Worm (Caenorhabditis elegans) whole organism, late embryonic: ENCODE results near the gene F38C2.7.

Source experiments
- C08G9.2 ChIP-seq: sonication (generic microtip); optimal IDR thresholded peaks from 2 replicates; lab custom pipeline; 2016; ENCODE audit warnings: mild to moderate bottlenecking, missing genetic modification characterization, moderate library complexity, missing compliant biosample characterization
- T23F11.4 ChIP-seq: fragments of 200-800 bp; sonication (Bioruptor generic); optimal IDR thresholded peaks from 2 replicates; lab custom pipeline; 2018; ENCODE audit warnings: mild to moderate bottlenecking, missing genetic modification characterization, missing compliant biosample characterization
- Y22D7AL.16 ChIP-seq: sonication (generic microtip); optimal IDR thresholded peaks from 2 replicates; lab custom pipeline; 2016; ENCODE audit warnings: missing genetic modification characterization, missing compliant biosample characterization
- ama-1 ChIP-seq: fragments of 150-350 bp; optimal IDR thresholded peaks from 2 replicates; lab custom pipeline; 2014
- ceh-14 ChIP-seq: sonication (generic microtip); optimal IDR thresholded peaks from 2 replicates; lab custom pipeline; 2016; ENCODE audit warnings: missing genotype, missing genetic modification characterization, missing compliant biosample characterization
- ceh-19 ChIP-seq: fragments of 200-800 bp; sonication (Bioruptor generic); optimal IDR thresholded peaks from 2 replicates; lab custom pipeline; 2018; ENCODE audit warnings: mild to moderate bottlenecking, missing genetic modification characterization, missing compliant biosample characterization
- ceh-2 ChIP-seq: sonication (generic microtip); optimal IDR thresholded peaks from 2 replicates; lab custom pipeline; 2016; ENCODE audit warnings: missing genotype, missing genetic modification characterization, missing compliant biosample characterization
- ceh-24 ChIP-seq: sonication (generic microtip); optimal IDR thresholded peaks from 2 replicates; lab custom pipeline; 2016; ENCODE audit warnings: mild to moderate bottlenecking, missing genetic modification characterization, missing compliant biosample characterization
- ceh-31 ChIP-seq: sonication (generic microtip); optimal IDR thresholded peaks from 2 replicates; lab custom pipeline; 2016; ENCODE audit warnings: missing genetic modification characterization, missing compliant biosample characterization
- ceh-34 ChIP-seq: sonication (generic microtip); optimal IDR thresholded peaks from 2 replicates; lab custom pipeline; 2016; ENCODE audit warnings: mild to moderate bottlenecking, missing genetic modification characterization, missing compliant biosample characterization
- ceh-45 ChIP-seq: fragments of 200-800 bp; sonication (Bioruptor generic); IDR thresholded peaks from 2 replicates; pipeline ENCODE4 v1.3.6; 2022; ENCODE audit warnings: missing genetic modification reagents, missing genetic modification characterization, missing compliant biosample characterization
- ceh-6 ChIP-seq: fragments of 200-800 bp; sonication (Bioruptor generic); optimal IDR thresholded peaks from 2 replicates; lab custom pipeline; 2018; ENCODE audit warnings: mild to moderate bottlenecking, missing genetic modification characterization, missing compliant biosample characterization
- dmd-4 ChIP-seq: sonication (generic microtip); optimal IDR thresholded peaks from 2 replicates; lab custom pipeline; 2016; ENCODE audit warnings: borderline replicate concordance, missing genetic modification characterization, missing compliant biosample characterization
- elt-2 ChIP-seq: sonication (generic microtip); optimal IDR thresholded peaks from 2 replicates; lab custom pipeline; 2016; ENCODE audit warnings: missing genetic modification reagents, missing genetic modification characterization, missing compliant biosample characterization
- ets-4 ChIP-seq: sonication (generic microtip); optimal IDR thresholded peaks from 2 replicates; lab custom pipeline; 2016; ENCODE audit warnings: missing genetic modification characterization, missing compliant biosample characterization
- fkh-10 ChIP-seq: fragments of 150-350 bp; optimal IDR thresholded peaks from 2 replicates; lab custom pipeline; 2014; ENCODE audit warnings: missing biosample characterization, missing genetic modification reagents, missing genetic modification characterization
- gmeb-2 ChIP-seq: sonication (generic microtip); optimal IDR thresholded peaks from 2 replicates; lab custom pipeline; 2016; ENCODE audit warnings: missing genetic modification characterization, inconsistent platforms, missing compliant biosample characterization
- hlh-13 ChIP-seq: fragments of 200-800 bp; sonication (Bioruptor generic); optimal IDR thresholded peaks from 2 replicates; lab custom pipeline; 2018; ENCODE audit warnings: mild to moderate bottlenecking, missing genetic modification characterization, missing compliant biosample characterization
- hlh-15 ChIP-seq: sonication (generic microtip); optimal IDR thresholded peaks from 2 replicates; lab custom pipeline; 2016; ENCODE audit warnings: missing genetic modification characterization, missing compliant biosample characterization
- hlh-30 ChIP-seq: sonication (generic microtip); optimal IDR thresholded peaks from 2 replicates; lab custom pipeline; 2017; ENCODE audit warnings: antibody characterized with exemption, missing genetic modification characterization, missing compliant biosample characterization; ENCODE audit not compliant: insufficient read depth
- hlh-8 ChIP-seq: sonication (generic microtip); optimal IDR thresholded peaks from 2 replicates; lab custom pipeline; 2016; ENCODE audit warnings: missing genotype, missing genetic modification characterization, missing compliant biosample characterization
- lim-6 ChIP-seq: sonication (generic microtip); optimal IDR thresholded peaks from 2 replicates; lab custom pipeline; 2016; ENCODE audit warnings: missing genetic modification characterization, missing compliant biosample characterization
- lin-11 ChIP-seq: fragments of 200-800 bp; sonication (Bioruptor generic); optimal IDR thresholded peaks from 2 replicates; lab custom pipeline; 2018; ENCODE audit warnings: mild to moderate bottlenecking, missing genetic modification characterization, missing compliant biosample characterization
- madf-2 ChIP-seq: sonication (generic microtip); optimal IDR thresholded peaks from 2 replicates; lab custom pipeline; 2017; ENCODE audit warnings: missing genetic modification characterization, missing compliant biosample characterization
- nhr-11 ChIP-seq: fragments of 150-350 bp; optimal IDR thresholded peaks from 2 replicates; lab custom pipeline; 2014; ENCODE audit warnings: missing biosample characterization, missing genetic modification characterization
- npax-4 ChIP-seq: sonication (generic microtip); optimal IDR thresholded peaks from 2 replicates; lab custom pipeline; 2016; ENCODE audit warnings: missing genetic modification characterization, missing compliant biosample characterization
- pha-4 ChIP-seq: fragments of 150-350 bp; optimal IDR thresholded peaks from 2 replicates; lab custom pipeline; 2018; ENCODE audit warnings: missing biosample characterization, missing genetic modification reagents, missing genetic modification characterization
- pqm-1 ChIP-seq: sonication (generic microtip); optimal IDR thresholded peaks from 2 replicates; lab custom pipeline; 2016; ENCODE audit warnings: missing genetic modification characterization, missing compliant biosample characterization
- sox-2 ChIP-seq: fragments of 200-800 bp; sonication (Bioruptor generic); IDR thresholded peaks from 2 replicates; pipeline ENCODE4 v1.3.6; 2022; ENCODE audit warnings: missing genetic modification reagents, missing genetic modification characterization, missing compliant biosample characterization
- sox-4 ChIP-seq: sonication (generic microtip); optimal IDR thresholded peaks from 2 replicates; lab custom pipeline; 2017; ENCODE audit warnings: mild to moderate bottlenecking, missing genetic modification characterization, inconsistent platforms, missing compliant biosample characterization
- syd-9 ChIP-seq: sonication (generic microtip); optimal IDR thresholded peaks from 2 replicates; lab custom pipeline; 2016; ENCODE audit warnings: mild to moderate bottlenecking, missing genetic modification characterization, moderate library complexity, missing compliant biosample characterization
- tbx-2 ChIP-seq: sonication (generic microtip); optimal IDR thresholded peaks from 2 replicates; lab custom pipeline; 2016; ENCODE audit warnings: missing genetic modification characterization, missing compliant biosample characterization
- tbx-7 ChIP-seq: sonication (generic microtip); optimal IDR thresholded peaks from 2 replicates; lab custom pipeline; 2016; ENCODE audit warnings: missing genotype, missing genetic modification characterization, missing compliant biosample characterization
- unc-42 ChIP-seq: sonication (generic microtip); optimal IDR thresholded peaks from 2 replicates; lab custom pipeline; 2016; ENCODE audit warnings: missing genotype, missing genetic modification characterization, missing compliant biosample characterization
- unc-86 ChIP-seq: sonication (generic microtip); optimal IDR thresholded peaks from 2 replicates; lab custom pipeline; 2016; ENCODE audit warnings: missing genetic modification characterization, missing compliant biosample characterization
- zip-5 ChIP-seq: sonication (generic microtip); optimal IDR thresholded peaks from 2 replicates; lab custom pipeline; 2016; ENCODE audit warnings: missing genetic modification characterization, missing compliant biosample characterization

The F38C2.7 gene

DNA sequence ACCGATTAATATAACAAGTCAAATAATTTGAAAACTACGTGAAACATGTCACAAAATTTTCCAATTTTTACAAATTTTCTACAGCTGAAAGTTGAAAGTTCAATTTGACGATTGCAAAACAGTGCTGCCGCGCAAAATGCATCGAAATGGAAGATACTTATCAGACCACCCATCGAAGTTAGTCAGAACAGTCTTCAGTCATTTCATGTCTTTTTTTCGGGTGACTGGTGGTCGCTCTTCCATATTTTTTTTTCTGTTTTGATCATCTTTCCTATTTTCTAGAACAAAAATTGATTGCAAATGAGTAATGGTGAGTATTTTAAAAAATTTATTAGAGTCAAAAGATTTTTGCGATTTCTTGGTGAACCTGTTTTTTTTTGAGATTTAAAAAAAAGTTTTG lies 30.1 kb downstream of the F38C2.7 start, which contains the start of gene F38C2.1:
Gene F38C2.1 (plus strand): TSS at position 301 of the 400 bp plus-strand sequence.
- TF ChIP-seq elt-2 (tag; lab: Kevin White, UChicago) (no peak), sox-4 (tag; lab: Kevin White, UChicago) (no peak), ceh-6 (GFP tag; lab: Kevin White, UChicago) (no peak)

DNA sequence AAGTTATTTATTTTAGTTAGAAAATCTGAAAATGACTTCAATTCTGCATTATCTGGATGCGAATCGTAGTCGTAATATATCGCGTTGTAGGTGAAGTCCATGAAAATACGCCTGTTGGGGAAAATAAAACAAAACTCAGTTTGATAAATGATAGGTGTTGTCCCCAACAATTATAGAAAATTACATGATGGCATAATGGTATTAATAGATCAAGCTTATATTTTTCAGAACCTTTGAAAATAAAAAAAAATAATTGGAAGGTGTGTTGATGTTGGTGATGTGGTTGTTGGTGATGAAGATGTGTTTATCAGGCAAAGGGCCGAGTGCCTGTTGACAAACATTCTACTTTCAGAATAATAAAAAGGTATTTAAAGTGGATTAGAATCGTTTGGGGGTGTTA lies 38.6 kb downstream of the F38C2.7 start, which contains the start of gene srw-61:
Gene srw-61 (minus strand): TSS at position 101 of the 400 bp plus-strand sequence.
- TF ChIP-seq dmd-4 (tag; lab: Kevin White, UChicago) (no peak), lim-6 (tag; lab: Kevin White, UChicago) (no peak), Y22D7AL.16 (tag; lab: Kevin White, UChicago) (no peak), ets-4 (no peak), gmeb-2 (tag; lab: Kevin White, UChicago) (no peak), ceh-14 (tag; lab: Kevin White, UChicago) (no peak)

DNA sequence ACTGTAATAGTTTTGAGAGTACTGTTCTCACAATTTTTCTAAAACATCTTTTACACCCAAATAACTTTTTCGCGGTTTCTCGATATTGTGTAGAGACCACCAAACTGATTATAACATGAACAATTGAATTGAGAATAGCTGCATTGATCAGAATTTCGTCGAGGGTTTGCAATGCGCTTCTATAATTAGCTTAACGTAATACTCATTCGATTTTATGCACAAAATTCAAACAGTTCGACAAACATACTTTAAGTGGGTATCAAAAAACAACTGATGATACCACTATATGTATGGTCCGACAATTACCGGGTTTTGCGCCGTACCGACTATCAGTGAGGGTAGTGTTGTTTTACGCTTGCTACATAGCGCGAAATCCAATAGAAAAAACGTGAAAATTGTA lies 40.4 kb downstream of the F38C2.7 start:
- TF ChIP-seq syd-9 (tag; lab: Kevin White, UChicago): no peak
- TF ChIP-seq zip-5 (tag; lab: Kevin White, UChicago): no peak
- TF ChIP-seq npax-4 (tag; lab: Kevin White, UChicago): no peak
- no peak for TF ChIP-seq unc-86 (tag; lab: Kevin White, UChicago)
- TF ChIP-seq tbx-2 (tag; lab: Kevin White, UChicago): no peak
- TF ChIP-seq pha-4 (tag; lab: Kevin White, UChicago): no peak
- TF ChIP-seq Y22D7AL.16 (tag; lab: Kevin White, UChicago): no peak
- no peak for TF ChIP-seq madf-2
- no peak for TF ChIP-seq ama-1 (lab: Kevin White, UChicago)
- no peak for TF ChIP-seq hlh-15
- TF ChIP-seq ceh-45 (GFP tag; lab: Robert Waterston, UW): no peak
- no peak for TF ChIP-seq ceh-2 (tag; lab: Kevin White, UChicago)
- no peak for TF ChIP-seq sox-4 (tag; lab: Kevin White, UChicago)
- TF ChIP-seq elt-2 (tag; lab: Kevin White, UChicago): no peak
- no peak for TF ChIP-seq hlh-30 (tag; lab: Kevin White, UChicago)
- TF ChIP-seq ets-4: no peak
- TF ChIP-seq ceh-19 (GFP tag; lab: Kevin White, UChicago): no peak
- TF ChIP-seq, all 69 proteins: peak for 0

DNA sequence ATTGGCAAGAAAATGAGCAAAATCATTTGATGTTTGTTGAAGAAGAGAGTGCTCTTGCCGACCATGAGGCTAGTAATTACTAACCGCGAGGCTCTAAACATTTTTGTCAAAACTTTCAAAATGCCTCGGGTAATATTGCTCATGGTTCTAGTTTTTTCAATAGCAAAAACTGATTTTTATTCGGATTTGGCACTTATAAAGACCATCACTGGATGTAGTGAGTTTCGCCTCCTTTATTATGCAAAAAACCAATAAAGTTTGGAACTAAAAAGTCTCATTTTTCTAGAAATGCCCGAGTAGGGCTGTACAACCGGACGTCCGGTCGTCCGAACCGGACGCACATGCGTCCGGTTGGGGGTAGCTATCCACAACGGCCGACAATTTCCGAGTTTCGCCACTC lies 44.2 kb downstream of the F38C2.7 start, which contains the start of the genes hpa-1 and irld-39:
Gene hpa-1 (minus strand): TSS at position 101 of the 400 bp plus-strand sequence.
Gene irld-39 (plus strand): TSS at position 121 of the 400 bp plus-strand sequence.
- TF ChIP-seq madf-2 (no peak), unc-42 (tag; lab: Kevin White, UChicago) (no peak), hlh-8 (no peak), tbx-7 (tag; lab: Kevin White, UChicago) (no peak), T23F11.4 (no peak), hlh-13 (no peak), ceh-14 (tag; lab: Kevin White, UChicago) (no peak), hlh-30 (tag; lab: Kevin White, UChicago) (no peak), pqm-1 (tag; lab: Kevin White, UChicago) (no peak), C08G9.2 (no peak)
- TF ChIP-seq, all 69 proteins: peak for 0

DNA sequence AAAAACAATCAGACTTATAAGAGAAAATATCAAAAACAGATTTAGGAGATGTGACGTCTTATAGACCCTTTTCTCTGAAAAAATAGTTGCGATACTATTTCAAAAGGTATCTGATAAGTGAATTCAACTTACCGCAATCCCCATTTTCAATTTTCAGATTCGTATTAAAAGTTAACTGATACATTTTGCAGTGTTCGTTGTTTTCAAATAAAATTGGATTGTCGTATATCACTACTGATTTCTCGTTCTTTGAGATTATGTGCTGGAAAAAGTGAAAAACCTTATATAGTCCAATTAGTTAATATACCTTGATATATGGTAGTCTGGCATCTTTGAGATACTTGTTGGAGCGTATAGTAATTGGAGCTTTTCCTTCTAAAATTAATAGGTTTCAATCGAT lies 46.7 kb downstream of the F38C2.7 start:
- TF ChIP-seq ceh-31 (tag; lab: Kevin White, UChicago): no peak
- TF ChIP-seq nhr-11 (tag; lab: Kevin White, UChicago): no peak
- no peak for TF ChIP-seq sox-2 (GFP tag; lab: Robert Waterston, UW)
- TF ChIP-seq fkh-10 (GFP tag; lab: Kevin White, UChicago): no peak
- no peak for TF ChIP-seq lin-11 (tag; lab: Kevin White, UChicago)
- TF ChIP-seq Y22D7AL.16 (tag; lab: Kevin White, UChicago): no peak
- no peak for TF ChIP-seq ceh-34
- TF ChIP-seq ceh-45 (GFP tag; lab: Robert Waterston, UW): no peak
- TF ChIP-seq ceh-24 (tag; lab: Kevin White, UChicago): no peak
